Fruit fly (Drosophila melanogaster) S2 (cell line): ENCODE data around the gene CG43750.

ENCODE experiments used
- CG8478 ChIP-seq: fragments of >200 bp; optimal IDR thresholded peaks from 2 replicates; lab custom pipeline; 2018
- CTCF ChIP-seq, 2 experiments: fragments of >200 bp; optimal IDR thresholded peaks; 2 replicates each; lab custom pipeline; 2018

Gene CG43750

dm6 chr2L:2390589-2390988, at the start of gene CG43750:
CG43750 (minus strand) TSS chr2L:2390689.
- TF ChIP-seq CG8478 (lab: Kevin White, UChicago) (no peak), CTCF (optimal IDR thresholded peaks at IDR 0.05; lab: Kevin White, UChicago) (no peak)

- TF ChIP-seq CG8478 (lab: Kevin White, UChicago) = no peak
- TF ChIP-seq CTCF (optimal IDR thresholded peaks at IDR 0.05; lab: Kevin White, UChicago) = no peak
These were observed 48.3 kb upstream of the CG43750 start for dm6 chr2L:2438640-2439276.

- no peak for TF ChIP-seq CTCF (optimal IDR thresholded peaks at IDR 0.05; lab: Kevin White, UChicago)
- no peak for TF ChIP-seq CG8478 (lab: Kevin White, UChicago)
These were observed 45.8 kb upstream of the CG43750 start for dm6 chr2L:2436258-2436657.

dm6 chr2L:2434222-2434621, 43.7 kb upstream of the CG43750 start:
- TF ChIP-seq CTCF (optimal IDR thresholded peaks at IDR 0.05; lab: Kevin White, UChicago) = no peak

dm6 chr2L:2433494-2434054, 43.1 kb upstream of the CG43750 start:
- no peak for TF ChIP-seq CTCF (optimal IDR thresholded peaks at IDR 0.05; lab: Kevin White, UChicago)
- TF ChIP-seq CG8478 (lab: Kevin White, UChicago) = no peak

dm6 chr2L:2432809-2433493, 42.5 kb upstream of the CG43750 start:
- no peak for TF ChIP-seq CG8478 (lab: Kevin White, UChicago)
- no peak for TF ChIP-seq CTCF (optimal IDR thresholded peaks at IDR 0.05; lab: Kevin White, UChicago)

- TF ChIP-seq CTCF (optimal IDR thresholded peaks at IDR 0.05; lab: Kevin White, UChicago) (no peak), CG8478 (lab: Kevin White, UChicago) (no peak)
These were observed 39.8 kb upstream of the CG43750 start for dm6 chr2L:2430251-2430650.

dm6 chr2L:2429588-2429987, 39.1 kb upstream of the CG43750 start:
- TF ChIP-seq CTCF (optimal IDR thresholded peaks at IDR 0.05; lab: Kevin White, UChicago) = no peak

- TF ChIP-seq CG8478 (lab: Kevin White, UChicago) (no peak), CTCF (optimal IDR thresholded peaks at IDR 0.05; lab: Kevin White, UChicago) (no peak)
These were observed 37.7 kb upstream of the CG43750 start, which contains the start of gene dpp for dm6 chr2L:2428209-2428488. dpp (plus strand) TSS chr2L:2428372.

dm6 chr2L:2427384-2428208, 37.1 kb upstream of the CG43750 start:
- no peak for TF ChIP-seq CG8478 (lab: Kevin White, UChicago)
- TF ChIP-seq CTCF (optimal IDR thresholded peaks at IDR 0.05; lab: Kevin White, UChicago) = no peak

- no peak for TF ChIP-seq CG8478 (lab: Kevin White, UChicago)
- no peak for TF ChIP-seq CTCF (optimal IDR thresholded peaks at IDR 0.05; lab: Kevin White, UChicago)
These were observed 36.1 kb upstream of the CG43750 start for dm6 chr2L:2426444-2427188.

dm6 chr2L:2425652-2426192, 35.2 kb upstream of the CG43750 start:
- TF ChIP-seq CTCF (optimal IDR thresholded peaks at IDR 0.05; lab: Kevin White, UChicago) = no peak
- no peak for TF ChIP-seq CG8478 (lab: Kevin White, UChicago)

- TF ChIP-seq CTCF (optimal IDR thresholded peaks at IDR 0.05; lab: Kevin White, UChicago) (no peak), CG8478 (lab: Kevin White, UChicago) (no peak)
These were observed 34.0 kb upstream of the CG43750 start, which contains the start of gene CG44139 for dm6 chr2L:2424497-2424896. CG44139 (plus strand) TSS chr2L:2424797.

- TF ChIP-seq CTCF (optimal IDR thresholded peaks at IDR 0.05; lab: Kevin White, UChicago) = no peak
- no peak for TF ChIP-seq CG8478 (lab: Kevin White, UChicago)
These were observed 30.0 kb upstream of the CG43750 start, which contains the start of gene CG9886 for dm6 chr2L:2420490-2420889. CG9886 (plus strand) TSS chr2L:2420830.
